Worm (Caenorhabditis elegans): ENCODE results near the gene daf-4.

DNA sequence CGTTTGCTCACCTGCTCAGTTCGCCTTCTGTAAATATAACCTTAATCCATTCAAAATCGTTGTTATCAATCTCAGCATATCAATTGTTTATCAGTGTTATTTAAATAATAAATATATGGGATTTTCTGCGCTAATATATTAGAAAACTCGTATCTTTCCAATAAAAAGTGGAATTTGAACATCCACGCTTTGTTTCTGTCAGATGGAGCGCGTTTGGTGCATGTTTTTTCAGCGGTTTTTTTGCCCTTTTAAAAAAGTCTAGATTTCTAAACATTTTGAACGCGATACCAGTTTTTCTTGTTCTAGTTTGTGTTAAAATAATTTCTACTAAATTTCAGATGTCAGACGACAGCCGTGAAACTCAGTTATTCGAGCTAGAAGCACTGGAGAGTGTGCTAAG, 38.0 kb upstream of the daf-4 start, which contains the start of gene F56D2.2:
- no peak for TF ChIP-seq aly-2 (tag; optimal IDR thresholded peaks at IDR 0.05)
- TF ChIP-seq sma-9 (GFP tag; optimal IDR thresholded peaks at IDR 0.05) = no peak
- no peak for TF ChIP-seq sma-9 (tag; optimal IDR thresholded peaks at IDR 0.05)
- TF ChIP-seq snpc-4 (tag; optimal IDR thresholded peaks at IDR 0.05) = no peak
- TF ChIP-seq ama-1 (optimal IDR thresholded peaks at IDR 0.05) = no peak
- no peak for TF ChIP-seq nhr-11 (tag; optimal IDR thresholded peaks at IDR 0.05)
- TF ChIP-seq sem-4 (tag; optimal IDR thresholded peaks at IDR 0.05) = no peak
- no peak for TF ChIP-seq nhr-23 (tag; optimal IDR thresholded peaks at IDR 0.05)
